Worm (Caenorhabditis elegans) whole organism, early embryonic: Measurements from ENCODE around the gene ZC204.17.

Experiments used
- B0310.2 ChIP-seq: sonication (generic microtip); optimal IDR thresholded peaks from 2 replicates; lab custom pipeline; 2016; ENCODE audit warnings: mild to moderate bottlenecking, missing genetic modification characterization, missing compliant biosample characterization
- ama-1 ChIP-seq: fragments of 150-350 bp; optimal IDR thresholded peaks from 2 replicates; lab custom pipeline; 2014
- hmbx-1 ChIP-seq: sonication (generic microtip); optimal IDR thresholded peaks from 2 replicates; lab custom pipeline; 2016; ENCODE audit warnings: mild to moderate bottlenecking, missing genetic modification characterization, missing compliant biosample characterization
- pes-1 ChIP-seq: fragments of 200-800 bp; sonication (Bioruptor generic); IDR thresholded peaks from 2 replicates; pipeline ENCODE4 v1.3.6; 2022; ENCODE audit warnings: missing genetic modification reagents, missing genetic modification characterization, missing compliant biosample characterization
- tbx-11 ChIP-seq: fragments of 200-800 bp; sonication (Bioruptor generic); IDR thresholded peaks from 2 replicates; pipeline ENCODE4 v1.3.6; 2022; ENCODE audit warnings: missing genetic modification characterization, missing compliant biosample characterization
- tbx-37 ChIP-seq: fragments of 200-800 bp; sonication (Bioruptor generic); conservative IDR thresholded peaks from 2 replicates; pipeline ENCODE4 v1.3.6; 2022; ENCODE audit warnings: missing genetic modification reagents, missing genetic modification characterization, missing compliant biosample characterization

DNA sequence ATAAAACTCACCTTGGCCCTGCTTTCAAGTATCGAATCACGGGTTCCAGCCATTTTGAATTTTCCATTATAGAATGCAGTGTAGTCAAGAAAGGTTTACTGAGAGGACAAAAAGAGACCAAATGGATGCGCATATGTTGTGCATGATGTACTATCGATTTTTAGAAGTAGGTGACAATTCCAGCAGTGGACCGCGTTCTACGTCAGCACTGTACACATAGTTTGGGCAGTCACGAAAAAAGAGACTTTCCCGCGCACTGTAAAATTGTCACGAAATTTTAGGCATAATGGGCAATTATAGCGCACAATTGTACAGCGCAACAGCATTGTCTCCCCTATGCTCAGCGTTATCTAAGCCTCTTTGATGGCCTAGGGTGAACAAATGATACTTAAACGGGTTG lies 44.9 kb upstream of the ZC204.17 start, which contains the start of gene fbxc-22:
- TF ChIP-seq ama-1 (lab: Kevin White, UChicago) = no peak
- no peak for TF ChIP-seq tbx-11 (GFP tag; lab: Robert Waterston, UW)
- TF ChIP-seq B0310.2 (tag; lab: Kevin White, UChicago) = no peak
- no peak for TF ChIP-seq tbx-37
- TF ChIP-seq hmbx-1 (tag; lab: Kevin White, UChicago) = no peak
- no peak for TF ChIP-seq pes-1 (GFP tag; lab: Robert Waterston, UW)
